Worm (Caenorhabditis elegans) whole organism, L3 larva: ENCODE data around the gene E02H1.6.

ENCODE experiments used
- R02D3.7 ChIP-seq: fragments of 150-350 bp; optimal IDR thresholded peaks from 2 replicates; lab custom pipeline; 2014; ENCODE audit warnings: missing biosample characterization, missing genetic modification characterization
- ZK546.5 ChIP-seq: sonication (generic microtip); optimal IDR thresholded peaks from 2 replicates; lab custom pipeline; 2017; ENCODE audit warnings: missing biosample characterization, missing genetic modification characterization
- daf-12 ChIP-seq: fragments of 150-350 bp; optimal IDR thresholded peaks from 2 replicates; lab custom pipeline; 2014; ENCODE audit warnings: missing biosample characterization, missing genetic modification reagents, missing genetic modification characterization
- elt-3 ChIP-seq, 3 experiments: fragments of 150-350 bp in 1 of 3; sonication (generic microtip) in 2 of 3; optimal IDR thresholded peaks; 2 replicates in 2 of 3; 4 replicates in 1 of 3; lab custom pipeline; 2014 to 2017; ENCODE audit warnings: missing biosample characterization in 3 of 3, missing genetic modification characterization in 3 of 3
- fkh-10 ChIP-seq: sonication (generic microtip); optimal IDR thresholded peaks from 2 replicates; lab custom pipeline; 2017; ENCODE audit warnings: missing biosample characterization, missing genetic modification reagents, missing genetic modification characterization
- hmg-11 ChIP-seq: sonication (generic microtip); optimal IDR thresholded peaks from 2 replicates; lab custom pipeline; 2016; ENCODE audit warnings: missing genetic modification characterization, missing compliant biosample characterization
- lin-15B ChIP-seq: fragments of 150-350 bp; optimal IDR thresholded peaks from 2 replicates; lab custom pipeline; 2014; ENCODE audit warnings: missing biosample characterization, missing genetic modification characterization
- mdl-1 ChIP-seq: fragments of 150-350 bp; optimal IDR thresholded peaks from 2 replicates; lab custom pipeline; 2014; ENCODE audit warnings: missing biosample characterization, missing genetic modification characterization
- nhr-11 ChIP-seq: fragments of 150-350 bp; optimal IDR thresholded peaks from 2 replicates; lab custom pipeline; 2014; ENCODE audit warnings: missing biosample characterization, missing genetic modification characterization
- nhr-12 ChIP-seq: fragments of 150-350 bp; optimal IDR thresholded peaks from 2 replicates; lab custom pipeline; 2014; ENCODE audit warnings: missing biosample characterization, missing genetic modification characterization
- nhr-237 ChIP-seq: fragments of 150-350 bp; optimal IDR thresholded peaks from 2 replicates; lab custom pipeline; 2014; ENCODE audit warnings: missing biosample characterization, missing genetic modification characterization
- nhr-77 ChIP-seq: fragments of 150-350 bp; optimal IDR thresholded peaks from 2 replicates; lab custom pipeline; 2014; ENCODE audit warnings: missing biosample characterization, missing genetic modification characterization
- pha-4 ChIP-seq: fragments of 150-350 bp; optimal IDR thresholded peaks from 2 replicates; lab custom pipeline; 2014; ENCODE audit warnings: missing biosample characterization, missing genetic modification reagents, missing genetic modification characterization
- sea-2 ChIP-seq: fragments of 150-350 bp; sonication (generic microtip); optimal IDR thresholded peaks from 4 replicates; lab custom pipeline; 2014; ENCODE audit warnings: missing biosample characterization, missing genetic modification reagents, missing genetic modification characterization
- skn-1 ChIP-seq: fragments of 150-350 bp; optimal IDR thresholded peaks from 2 replicates; lab custom pipeline; 2014; ENCODE audit warnings: missing biosample characterization, missing genetic modification characterization
- tbx-2 ChIP-seq: sonication (generic microtip); optimal IDR thresholded peaks from 2 replicates; lab custom pipeline; 2016; ENCODE audit warnings: mild to moderate bottlenecking, missing genetic modification characterization, missing compliant biosample characterization
- unc-62 ChIP-seq: fragments of 150-350 bp; sonication (generic microtip); optimal IDR thresholded peaks from 4 replicates; lab custom pipeline; 2014; ENCODE audit warnings: missing biosample characterization, missing genetic modification reagents, missing genetic modification characterization
- zag-1 ChIP-seq: fragments of 150-350 bp; optimal IDR thresholded peaks from 2 replicates; lab custom pipeline; 2014; ENCODE audit warnings: missing biosample characterization, missing genetic modification characterization
- ztf-4 ChIP-seq: fragments of 150-350 bp; optimal IDR thresholded peaks from 2 replicates; lab custom pipeline; 2014; ENCODE audit warnings: missing biosample characterization, missing genetic modification characterization

E02H1.6 gene

ce11 chrII:9646122-9646555 lies 49.6 kb downstream of the E02H1.6 start (continued):
- TF ChIP-seq nhr-11 (tag; lab: Kevin White, UChicago) (peak; percentile 78), skn-1 (tag; lab: Kevin White, UChicago) (no peak), fkh-10 (GFP tag; lab: Kevin White, UChicago) (no peak), elt-3 (tag; optimal IDR thresholded peaks at IDR 0.05; lab: Kevin White, UChicago) (no peak), unc-62 (GFP tag; lab: Kevin White, UChicago) (peak; percentile 64), ZK546.5 (tag; lab: Kevin White, UChicago) (no peak), hmg-11 (tag; lab: Kevin White, UChicago) (peak; percentile 86), nhr-12 (tag; lab: Kevin White, UChicago) (no peak), R02D3.7 (tag; lab: Kevin White, UChicago) (peak; percentile 47), nhr-237 (no peak), lin-15B (tag; lab: Kevin White, UChicago) (peak; percentile 52), nhr-77 (tag; lab: Kevin White, UChicago) (no peak), mdl-1 (tag; lab: Kevin White, UChicago) (peak; percentile 66), daf-12 (tag; lab: Kevin White, UChicago) (no peak), sea-2 (no peak), pha-4 (peak; percentile 77), zag-1 (tag; lab: Kevin White, UChicago) (no peak), tbx-2 (tag; lab: Kevin White, UChicago) (peak; percentile 30), ztf-4 (tag; lab: Kevin White, UChicago) (no peak)
